Worm (Caenorhabditis elegans): Measurements from ENCODE around the gene nbet-1.

ce11 chrIV:5215092-5215491 is 5.8 kb downstream of the nbet-1 start, which contains the start of gene Y59E9AL.4:
- TF ChIP-seq flt-1 (GFP tag; IDR thresholded peaks at IDR 0.05) = no peak
- TF ChIP-seq T22C8.4 (GFP tag; IDR thresholded peaks at IDR 0.05) = no peak
- no peak for TF ChIP-seq med-1 (GFP tag; optimal IDR thresholded peaks at IDR 0.05; ENCODE audit: insufficient read depth)
- no peak for TF ChIP-seq ztf-23 (GFP tag; IDR thresholded peaks at IDR 0.05)
